Worm (Caenorhabditis elegans): ENCODE results near the gene ztf-14.
"Not testable (repeated sequence)": the region's sequence is repeated elsewhere in the genome, so short reads cannot be mapped to it uniquely, and the experiment has no call there.

Gene ztf-14

DNA sequence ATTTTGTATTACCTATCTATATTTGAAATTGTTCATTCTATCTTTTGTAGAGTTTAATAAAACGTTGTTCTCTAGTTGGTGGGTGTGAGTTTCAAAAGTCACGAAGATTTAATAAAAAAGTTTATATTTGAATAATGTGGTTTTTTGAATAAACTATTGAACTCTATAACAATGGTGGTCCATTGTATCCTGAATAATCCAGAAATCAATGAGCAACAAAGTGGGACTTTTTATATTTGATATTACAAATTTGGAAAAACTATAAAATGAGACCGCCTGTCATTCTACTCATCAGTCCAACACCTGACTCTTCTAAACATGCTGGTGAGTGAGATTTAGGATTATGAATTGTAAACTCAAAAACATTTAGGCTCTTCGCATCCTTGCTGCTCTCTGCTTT lies 32.5 kb downstream of the ztf-14 start, which contains the start of gene nspc-19:
Gene nspc-19 (plus strand): TSS at position 301 of the 400 bp plus-strand sequence.
- not testable (repeated sequence) for TF ChIP-seq drap-1, ceh-83, ceh-43 (GFP tag; optimal IDR thresholded peaks at IDR 0.05)

DNA sequence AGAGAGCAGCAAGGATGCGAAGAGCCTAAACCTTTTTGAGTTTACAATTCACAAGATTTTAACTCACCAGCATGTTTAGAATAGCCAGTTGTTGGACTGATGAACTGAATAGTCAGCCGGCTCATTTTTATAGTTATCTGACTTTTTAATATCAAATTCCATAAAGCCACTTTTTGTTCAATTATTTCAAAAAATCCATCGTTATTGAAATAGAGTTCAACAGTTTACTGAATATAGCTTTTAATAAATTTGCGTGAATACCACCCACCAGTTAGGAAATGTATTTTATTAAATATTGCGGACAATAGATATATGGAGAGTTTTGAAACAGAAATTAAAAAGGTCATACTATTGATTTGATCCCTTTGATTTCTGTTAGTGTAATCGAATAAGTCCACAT lies 34.2 kb downstream of the ztf-14 start, which contains the start of gene nspc-20:
Gene nspc-20 (minus strand): TSS at position 101 of the 400 bp plus-strand sequence.
- no peak for TF ChIP-seq elt-1 (tag; optimal IDR thresholded peaks at IDR 0.05; ENCODE audit: borderline replicate concordance, insufficient read depth)
- no peak for TF ChIP-seq cnd-1 (tag; optimal IDR thresholded peaks at IDR 0.05)
- TF ChIP-seq ham-2 (GFP tag; optimal IDR thresholded peaks at IDR 0.05), result no peak
- TF ChIP-seq mls-2 (tag; optimal IDR thresholded peaks at IDR 0.05), result no peak
- TF ChIP-seq mep-1 (tag; optimal IDR thresholded peaks at IDR 0.05), result no peak
- TF ChIP-seq drap-1 (GFP tag; optimal IDR thresholded peaks at IDR 0.05), result no peak
- no peak for TF ChIP-seq nhr-28 (tag; optimal IDR thresholded peaks at IDR 0.05)
- TF ChIP-seq zip-8 (tag; optimal IDR thresholded peaks at IDR 0.05), result no peak
- no peak for TF ChIP-seq sptf-1 (tag; optimal IDR thresholded peaks at IDR 0.05)
- no peak for TF ChIP-seq ceh-83 (GFP tag; optimal IDR thresholded peaks at IDR 0.05)
- no peak for TF ChIP-seq mab-5 (tag; optimal IDR thresholded peaks at IDR 0.05)

DNA sequence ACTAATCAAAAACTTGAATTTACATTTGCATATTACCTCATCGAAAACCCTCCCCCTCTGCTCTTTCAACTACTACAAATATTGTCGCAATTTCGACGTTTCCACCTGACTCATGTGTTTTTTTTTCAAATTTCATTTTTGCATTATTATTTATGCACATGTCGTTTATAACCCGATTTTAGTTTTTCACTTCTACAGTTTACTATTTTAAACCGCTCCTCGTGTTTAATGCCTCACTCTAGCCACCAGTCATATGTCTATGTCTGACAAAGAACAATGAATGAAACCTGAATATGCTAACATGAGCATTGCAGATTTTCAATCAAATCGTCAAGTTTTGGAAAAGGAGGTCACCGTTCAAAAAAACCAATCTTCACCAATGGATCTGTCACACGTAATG lies 38.2 kb downstream of the ztf-14 start, which contains the start of gene T24C2.5:
Gene T24C2.5 (plus strand): TSS at position 301 of the 400 bp plus-strand sequence.
- TF ChIP-seq sem-2 (GFP tag; optimal IDR thresholded peaks at IDR 0.05), result no peak
- TF ChIP-seq lin-13 (tag; optimal IDR thresholded peaks at IDR 0.05), result no peak
- no peak for TF ChIP-seq elt-3 (tag; optimal IDR thresholded peaks at IDR 0.05)
- TF ChIP-seq mls-2 (tag; optimal IDR thresholded peaks at IDR 0.05), result no peak
- no peak for TF ChIP-seq elt-1 (tag; optimal IDR thresholded peaks at IDR 0.05; ENCODE audit: borderline replicate concordance, insufficient read depth)
- TF ChIP-seq nhr-237 (tag; optimal IDR thresholded peaks at IDR 0.05), result no peak
- TF ChIP-seq flh-1 (GFP tag; optimal IDR thresholded peaks at IDR 0.05), result no peak
- TF ChIP-seq pha-4 (tag; optimal IDR thresholded peaks at IDR 0.05), result no peak
- no peak for TF ChIP-seq tbx-8 (GFP tag; optimal IDR thresholded peaks at IDR 0.05)
- no peak for TF ChIP-seq ces-1 (GFP tag; optimal IDR thresholded peaks at IDR 0.05)
- no peak for TF ChIP-seq blmp-1 (tag; optimal IDR thresholded peaks at IDR 0.05)
- no peak for TF ChIP-seq nhr-76 (tag; optimal IDR thresholded peaks at IDR 0.05)
- TF ChIP-seq M03D4.4 (tag; optimal IDR thresholded peaks at IDR 0.05), result no peak
- TF ChIP-seq cnd-1 (tag; optimal IDR thresholded peaks at IDR 0.05), result no peak
- TF ChIP-seq drap-1 (GFP tag; optimal IDR thresholded peaks at IDR 0.05), result no peak
- no peak for TF ChIP-seq lsy-2 (tag; optimal IDR thresholded peaks at IDR 0.05)

DNA sequence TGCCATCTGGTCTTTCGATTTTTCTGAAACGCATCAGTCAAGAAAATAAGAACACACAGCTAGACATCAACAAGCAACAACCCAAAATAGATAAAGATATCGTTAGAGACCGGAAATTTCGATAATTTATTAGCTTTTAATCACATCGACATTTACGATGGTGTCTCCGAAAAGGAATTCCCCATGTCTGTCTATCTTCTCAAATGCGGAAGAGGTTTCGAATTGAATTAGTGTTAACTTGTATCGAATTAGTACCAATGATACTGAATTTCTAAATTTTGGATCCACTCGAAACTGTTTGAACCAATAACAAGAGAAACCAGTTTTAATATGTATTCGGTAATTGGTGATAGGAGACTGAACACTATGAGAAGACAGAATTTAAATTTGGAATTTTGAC lies 38.7 kb downstream of the ztf-14 start:
- TF ChIP-seq bed-3 (GFP tag; optimal IDR thresholded peaks at IDR 0.05), result no peak
- TF ChIP-seq ceh-43 (GFP tag; optimal IDR thresholded peaks at IDR 0.05), result no peak
- no peak for TF ChIP-seq lin-13 (tag; optimal IDR thresholded peaks at IDR 0.05)
- TF ChIP-seq nhr-12 (tag; optimal IDR thresholded peaks at IDR 0.05), result no peak
- TF ChIP-seq mls-2 (tag; optimal IDR thresholded peaks at IDR 0.05), result no peak
- no peak for TF ChIP-seq mab-5 (tag; optimal IDR thresholded peaks at IDR 0.05)
- TF ChIP-seq lin-32 (GFP tag; optimal IDR thresholded peaks at IDR 0.05), result no peak
- no peak for TF ChIP-seq nhr-2 (tag; optimal IDR thresholded peaks at IDR 0.05)
- no peak for TF ChIP-seq drap-1 (GFP tag; optimal IDR thresholded peaks at IDR 0.05)
- no peak for TF ChIP-seq snpc-4 (tag; optimal IDR thresholded peaks at IDR 0.05)

DNA sequence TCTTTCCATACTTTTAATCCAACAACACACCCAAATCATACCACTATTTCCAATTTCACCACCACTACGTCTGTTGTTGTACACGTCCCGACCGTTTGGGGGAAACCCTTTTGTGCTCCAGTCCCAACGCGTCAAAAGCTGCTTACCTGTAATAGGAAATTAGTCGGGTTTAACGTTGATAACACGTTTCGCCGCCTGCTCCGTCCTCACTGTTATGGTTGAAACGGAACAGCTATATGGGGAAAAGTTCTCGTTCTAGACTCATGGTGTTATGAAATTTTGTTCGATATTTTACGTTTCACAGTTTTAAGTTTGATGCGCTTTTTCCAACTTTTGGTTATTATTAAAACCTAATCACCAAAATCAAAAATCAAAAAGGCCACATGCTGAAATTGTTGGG lies 40.0 kb downstream of the ztf-14 start:
- TF ChIP-seq nhr-76 (tag; optimal IDR thresholded peaks at IDR 0.05), result no peak
- TF ChIP-seq unc-120 (tag; optimal IDR thresholded peaks at IDR 0.05; ENCODE audit: poor library complexity, severe bottlenecking), result no peak
- no peak for TF ChIP-seq sptf-1 (tag; optimal IDR thresholded peaks at IDR 0.05)
- no peak for TF ChIP-seq ceh-83 (GFP tag; optimal IDR thresholded peaks at IDR 0.05)

DNA sequence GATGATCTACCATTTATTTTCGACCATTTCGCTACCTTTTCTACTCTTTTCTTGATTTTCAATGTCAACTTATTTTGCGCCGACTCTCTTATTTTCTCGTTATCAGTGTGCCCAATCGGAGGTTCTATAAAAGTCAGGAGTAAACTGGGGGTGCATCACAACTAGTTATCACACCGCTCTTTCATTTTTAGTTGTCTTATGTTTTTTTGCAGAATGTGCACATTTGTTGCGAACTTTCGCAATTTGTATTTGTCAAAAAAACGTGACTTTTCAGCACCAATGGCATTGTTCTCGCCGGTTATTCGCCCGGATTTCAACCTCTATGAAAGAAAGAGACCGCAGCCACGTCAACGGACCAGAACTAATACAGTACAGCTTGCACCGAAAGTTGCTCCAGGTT lies 41.7 kb downstream of the ztf-14 start:
- TF ChIP-seq lin-13 (tag; optimal IDR thresholded peaks at IDR 0.05) (no peak), nhr-28 (tag; optimal IDR thresholded peaks at IDR 0.05) (no peak), ceh-83 (GFP tag; optimal IDR thresholded peaks at IDR 0.05) (no peak), unc-120 (tag; optimal IDR thresholded peaks at IDR 0.05; ENCODE audit: poor library complexity, severe bottlenecking) (no peak), drap-1 (GFP tag; optimal IDR thresholded peaks at IDR 0.05) (no peak), zip-8 (tag; optimal IDR thresholded peaks at IDR 0.05) (no peak), snpc-4 (tag; optimal IDR thresholded peaks at IDR 0.05) (no peak), lsy-2 (tag; optimal IDR thresholded peaks at IDR 0.05) (no peak), M03D4.4 (tag; optimal IDR thresholded peaks at IDR 0.05) (no peak), flh-1 (GFP tag; optimal IDR thresholded peaks at IDR 0.05) (no peak), sem-2 (GFP tag; optimal IDR thresholded peaks at IDR 0.05) (no peak), ceh-39 (tag; optimal IDR thresholded peaks at IDR 0.05) (no peak), nhr-76 (tag; optimal IDR thresholded peaks at IDR 0.05) (no peak), hlh-1 (tag; optimal IDR thresholded peaks at IDR 0.05) (no peak), unc-39 (tag; optimal IDR thresholded peaks at IDR 0.05) (no peak), ceh-43 (GFP tag; optimal IDR thresholded peaks at IDR 0.05) (no peak), bed-3 (GFP tag; optimal IDR thresholded peaks at IDR 0.05) (no peak)
